Fruit fly (Drosophila melanogaster): ENCODE measurements around the gene meng.

meng gene

dm6 chr2L:6797408-6797807, 55.1 kb downstream of the meng start (continued):
- TF ChIP-seq Dip3 (GFP tag; optimal IDR thresholded peaks at IDR 0.05) (peak; percentile 13), NC2β (GFP tag; optimal IDR thresholded peaks at IDR 0.05) (peak; percentile 47), CG17568 (GFP tag; optimal IDR thresholded peaks at IDR 0.05) (peak; percentile 1), wek (GFP tag; optimal IDR thresholded peaks at IDR 0.05) (no peak), YL-1 (GFP tag; optimal IDR thresholded peaks at IDR 0.05) (no peak), CG11695 (GFP tag; IDR thresholded peaks at IDR 0.05) (no peak), zfh2 (GFP tag; optimal IDR thresholded peaks at IDR 0.05) (no peak), Myb (GFP tag; optimal IDR thresholded peaks at IDR 0.05) (peak; percentile 67), Fer2 (tag; optimal IDR thresholded peaks at IDR 0.05) (no peak), org-1 (GFP tag; optimal IDR thresholded peaks at IDR 0.05) (no peak), phol (tag; optimal IDR thresholded peaks at IDR 0.05) (peak; percentile 59), C15 (GFP tag; IDR thresholded peaks at IDR 0.05) (0 out of 3 replicates have a peak, but pooled peaks have one; percentile 38), CG14965 (GFP tag; optimal IDR thresholded peaks at IDR 0.05; ENCODE audit: borderline replicate concordance) (no peak), sima (GFP tag; optimal IDR thresholded peaks at IDR 0.05) (no peak), eyg (GFP tag; optimal IDR thresholded peaks at IDR 0.05) (no peak), slbo (GFP tag; IDR thresholded peaks at IDR 0.05) (peak; percentile 60), Hr3 (GFP tag; optimal IDR thresholded peaks at IDR 0.05) (peak; percentile 34), fru (optimal IDR thresholded peaks at IDR 0.05) (no peak), CG10979 (tag; optimal IDR thresholded peaks at IDR 0.05) (peak; percentile 31), Oaz (GFP tag; IDR thresholded peaks at IDR 0.05) (no peak), CG10147 (GFP tag; optimal IDR thresholded peaks at IDR 0.05) (no peak), Rx (GFP tag; IDR thresholded peaks at IDR 0.05) (no peak), caup (GFP tag; optimal IDR thresholded peaks at IDR 0.05; ENCODE audit: severe bottlenecking) (peak; percentile 25), wdn (GFP tag; IDR thresholded peaks at IDR 0.05) (no peak), CG12659 (GFP tag; optimal IDR thresholded peaks at IDR 0.05) (peak; percentile 34), grau (tag; optimal IDR thresholded peaks at IDR 0.05) (peak; percentile 52), aop (GFP tag; IDR thresholded peaks at IDR 0.05) (no peak), odd (GFP tag; optimal IDR thresholded peaks at IDR 0.05) (no peak), CG10274 (GFP tag; optimal IDR thresholded peaks at IDR 0.05) (no peak), CG7357 (GFP tag; IDR thresholded peaks at IDR 0.05) (no peak), CG3163 (GFP tag; optimal IDR thresholded peaks at IDR 0.05) (no peak), Lpt (GFP tag; optimal IDR thresholded peaks at IDR 0.05) (no peak), Sry-δ (GFP tag; optimal IDR thresholded peaks at IDR 0.05) (peak; percentile 53), CG3847 (GFP tag; IDR thresholded peaks at IDR 0.05) (peak; percentile 55), CG8944 (GFP tag; optimal IDR thresholded peaks at IDR 0.05) (no peak), CG7786 (GFP tag; optimal IDR thresholded peaks at IDR 0.05) (no peak), lmd (GFP tag; IDR thresholded peaks at IDR 0.05) (peak; percentile 49), CG2889 (GFP tag; IDR thresholded peaks at IDR 0.05) (no peak), CkIIα-i1 (GFP tag; IDR thresholded peaks at IDR 0.05) (no peak), pzg (GFP tag; optimal IDR thresholded peaks at IDR 0.05) (peak; percentile 64), Mes4 (GFP tag; optimal IDR thresholded peaks at IDR 0.05) (no peak), CG5953 (GFP tag; IDR thresholded peaks at IDR 0.05) (no peak), CG10431 (GFP tag; optimal IDR thresholded peaks at IDR 0.05) (no peak), CG7745 (tag; optimal IDR thresholded peaks at IDR 0.05) (no peak), CG42726 (GFP tag; IDR thresholded peaks at IDR 0.05; ENCODE audit: partially characterized antibody) (peak; percentile 76), CG12769 (tag; optimal IDR thresholded peaks at IDR 0.05) (no peak), D19A (tag; optimal IDR thresholded peaks at IDR 0.05) (no peak), Dref (GFP tag; IDR thresholded peaks at IDR 0.05) (peak; percentile 87), klu (GFP tag; IDR thresholded peaks at IDR 0.05) (no peak), jumu (GFP tag; optimal IDR thresholded peaks at IDR 0.05) (no peak), CG9727 (GFP tag; optimal IDR thresholded peaks at IDR 0.05) (no peak), Tbp (GFP tag; optimal IDR thresholded peaks at IDR 0.05) (no peak), CG9215 (GFP tag; IDR thresholded peaks at IDR 0.05) (no peak)
